Worm (Caenorhabditis elegans) whole organism, young adult: Measurements from ENCODE around the gene T03G6.3.

ENCODE experiments used
- ama-1 ChIP-seq, 3 experiments: fragments of 150-350 bp in 1 of 3; sonication (generic microtip) in 2 of 3; optimal IDR thresholded peaks; 2 replicates each; lab custom pipeline; 2014 to 2018; ENCODE audit warnings: missing biosample characterization in 2 of 3, missing genetic modification characterization in 2 of 3, missing genetic modification reagents in 2 of 3
- mcd-1 ChIP-seq: fragments of 200-800 bp; sonication (Bioruptor generic); IDR thresholded peaks from 2 replicates; pipeline ENCODE4 v1.3.6; 2022; ENCODE audit warnings: missing genetic modification reagents, missing genetic modification characterization, missing compliant biosample characterization

ce11 chrX:2641094-2641493 is 25.6 kb upstream of the T03G6.3 start:
- TF ChIP-seq mcd-1 (no peak), ama-1 (optimal IDR thresholded peaks at IDR 0.05; lab: Kevin White, UChicago) (no peak), ama-1 (GFP tag; optimal IDR thresholded peaks at IDR 0.05; lab: Kevin White, UChicago) (no peak)
